Worm (Caenorhabditis elegans): Measurements from ENCODE around the gene nipa-1.

Gene nipa-1

ce11 chrIII:3127074-3127596 is at the start of gene nipa-1:
Gene nipa-1, minus strand, starts transcription at chrIII:3127124.
- TF ChIP-seq tbx-37 (GFP tag; conservative IDR thresholded peaks at IDR 0.05) (no peak), F13C5.2 (tag; optimal IDR thresholded peaks at IDR 0.05) (no peak), aly-1 (tag; optimal IDR thresholded peaks at IDR 0.05) (no peak), ceh-13 (GFP tag; optimal IDR thresholded peaks at IDR 0.05) (no peak), hnd-1 (tag; optimal IDR thresholded peaks at IDR 0.05) (no peak), ceh-36 (tag; optimal IDR thresholded peaks at IDR 0.05) (no peak), flt-1 (GFP tag; IDR thresholded peaks at IDR 0.05) (no peak), ets-7 (tag; optimal IDR thresholded peaks at IDR 0.05) (no peak), tra-4 (tag; optimal IDR thresholded peaks at IDR 0.05) (no peak), hmbx-1 (tag; optimal IDR thresholded peaks at IDR 0.05) (no peak), tbx-11 (GFP tag; IDR thresholded peaks at IDR 0.05) (no peak), pes-1 (GFP tag; IDR thresholded peaks at IDR 0.05) (no peak), B0310.2 (tag; optimal IDR thresholded peaks at IDR 0.05) (no peak), ama-1 (optimal IDR thresholded peaks at IDR 0.05) (no peak)

- TF ChIP-seq ceh-13 (GFP tag; optimal IDR thresholded peaks at IDR 0.05) (peak; percentile 63), B0310.2 (tag; optimal IDR thresholded peaks at IDR 0.05) (peak; percentile 58), tbx-37 (GFP tag; conservative IDR thresholded peaks at IDR 0.05) (peak; percentile 76), scrt-1 (GFP tag; IDR thresholded peaks at IDR 0.05) (peak; percentile 82), hmg-4 (GFP tag; optimal IDR thresholded peaks at IDR 0.05) (peak; percentile 44), sea-1 (GFP tag; conservative IDR thresholded peaks at IDR 0.05) (peak; percentile 80; the same call in 1 of the 2 replicates), pes-1 (GFP tag; IDR thresholded peaks at IDR 0.05) (peak; percentile 82), ama-1 (optimal IDR thresholded peaks at IDR 0.05) (no peak), F13C5.2 (tag; optimal IDR thresholded peaks at IDR 0.05) (peak; percentile 86), hmbx-1 (tag; optimal IDR thresholded peaks at IDR 0.05) (peak; percentile 32), ceh-36 (tag; optimal IDR thresholded peaks at IDR 0.05) (peak; percentile 94), flt-1 (GFP tag; IDR thresholded peaks at IDR 0.05) (peak; percentile 69; the same call in 1 of the 2 replicates), tbx-11 (GFP tag; IDR thresholded peaks at IDR 0.05) (peak; percentile 73), aly-1 (tag; optimal IDR thresholded peaks at IDR 0.05) (peak; percentile 68), ets-7 (tag; optimal IDR thresholded peaks at IDR 0.05) (peak; percentile 56), hnd-1 (tag; optimal IDR thresholded peaks at IDR 0.05) (peak; percentile 64), tra-4 (tag; optimal IDR thresholded peaks at IDR 0.05) (peak; percentile 73)
These were observed 48.1 kb upstream of the nipa-1 start, which contains the start of gene R148.3 for ce11 chrIII:3174985-3175384. Gene R148.3, plus strand, starts transcription at chrIII:3175331.

DNA sequence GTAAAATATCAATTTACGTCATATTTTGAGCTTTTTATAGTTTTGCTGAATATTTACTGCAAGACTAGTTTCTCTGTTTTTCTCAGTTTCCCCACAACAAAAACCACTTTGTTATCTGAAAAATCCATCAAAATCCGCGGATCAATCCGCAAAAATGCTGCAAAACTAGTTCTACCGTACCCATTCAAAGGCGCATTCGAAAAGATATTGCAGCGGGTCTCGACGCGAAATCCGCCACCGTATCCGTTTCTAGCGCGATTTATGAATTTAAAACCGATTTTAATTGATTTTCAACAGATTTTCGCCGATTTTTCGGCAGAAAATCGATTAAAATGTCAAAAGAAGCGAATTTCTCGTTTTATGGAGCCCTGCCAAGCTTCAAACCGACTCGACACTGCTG is 44.5 kb upstream of the nipa-1 start, which contains the start of gene R148.4:
TSS of gene R148.4 (plus strand) at position 211 of the 400 bp plus-strand sequence.
- TF ChIP-seq B0310.2 (tag; optimal IDR thresholded peaks at IDR 0.05), result peak; percentile 35
- TF ChIP-seq scrt-1 (GFP tag; IDR thresholded peaks at IDR 0.05), result no peak
- TF ChIP-seq hmbx-1 (tag; optimal IDR thresholded peaks at IDR 0.05), result no peak
- no peak for TF ChIP-seq pes-1 (GFP tag; IDR thresholded peaks at IDR 0.05)

DNA sequence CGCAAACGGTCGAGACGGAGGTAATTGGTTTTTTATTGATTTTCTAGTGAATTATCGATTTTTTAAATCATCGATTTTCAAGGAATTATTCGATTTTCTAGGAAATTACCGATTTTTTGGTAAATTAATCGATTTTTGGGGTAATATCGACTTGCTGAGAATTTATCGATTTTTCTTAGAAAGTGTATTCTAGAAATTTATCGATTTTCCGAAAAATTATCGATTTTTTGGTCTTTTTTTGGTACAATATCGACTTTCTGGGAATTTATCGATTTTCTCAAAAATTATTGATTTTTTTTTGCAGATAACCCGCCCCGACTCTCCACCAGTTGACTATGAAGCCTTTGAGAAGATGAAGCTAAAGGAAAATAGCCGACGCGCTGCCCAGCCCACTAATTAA is 43.6 kb upstream of the nipa-1 start:
- no peak for TF ChIP-seq tbx-37 (GFP tag; conservative IDR thresholded peaks at IDR 0.05)

DNA sequence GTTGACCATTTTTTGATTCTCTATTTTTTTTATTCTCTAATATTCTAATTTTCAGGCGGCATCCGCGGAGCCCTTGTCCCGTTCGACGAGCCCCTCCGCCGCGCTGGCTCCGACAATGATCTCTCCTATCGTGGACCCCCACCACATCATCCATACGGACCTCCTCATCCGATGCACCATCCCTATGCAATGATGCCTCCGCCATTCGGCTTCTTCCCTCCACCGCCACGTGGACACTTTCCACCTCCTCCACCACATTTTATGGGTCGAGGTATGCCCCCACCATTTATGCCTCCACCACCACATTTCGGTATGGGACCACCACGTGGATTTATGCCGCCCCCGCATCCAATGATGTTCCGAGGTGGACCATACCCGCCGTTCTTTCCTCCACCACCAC is 42.4 kb upstream of the nipa-1 start:
- no peak for TF ChIP-seq tra-4 (tag; optimal IDR thresholded peaks at IDR 0.05)
- no peak for TF ChIP-seq ceh-36 (tag; optimal IDR thresholded peaks at IDR 0.05)
- TF ChIP-seq tbx-11 (GFP tag; IDR thresholded peaks at IDR 0.05), result no peak

ce11 chrIII:3165309-3165708 is 38.4 kb upstream of the nipa-1 start, which contains the start of gene R148.5:
Gene R148.5, plus strand, starts transcription at chrIII:3165639.
- TF ChIP-seq B0310.2 (tag; optimal IDR thresholded peaks at IDR 0.05), result no peak
- no peak for TF ChIP-seq hmbx-1 (tag; optimal IDR thresholded peaks at IDR 0.05)
- no peak for TF ChIP-seq hnd-1 (tag; optimal IDR thresholded peaks at IDR 0.05)
- TF ChIP-seq ceh-13 (GFP tag; optimal IDR thresholded peaks at IDR 0.05), result no peak
- TF ChIP-seq aly-1 (tag; optimal IDR thresholded peaks at IDR 0.05), result no peak
- TF ChIP-seq ets-7 (tag; optimal IDR thresholded peaks at IDR 0.05), result no peak
- no peak for TF ChIP-seq flt-1 (GFP tag; IDR thresholded peaks at IDR 0.05)
- no peak for TF ChIP-seq tbx-37 (GFP tag; conservative IDR thresholded peaks at IDR 0.05)
- no peak for TF ChIP-seq tra-4 (tag; optimal IDR thresholded peaks at IDR 0.05)
- no peak for TF ChIP-seq hmg-4 (GFP tag; optimal IDR thresholded peaks at IDR 0.05)
- TF ChIP-seq tbx-11 (GFP tag; IDR thresholded peaks at IDR 0.05), result no peak
- TF ChIP-seq ceh-36 (tag; optimal IDR thresholded peaks at IDR 0.05), result no peak

DNA sequence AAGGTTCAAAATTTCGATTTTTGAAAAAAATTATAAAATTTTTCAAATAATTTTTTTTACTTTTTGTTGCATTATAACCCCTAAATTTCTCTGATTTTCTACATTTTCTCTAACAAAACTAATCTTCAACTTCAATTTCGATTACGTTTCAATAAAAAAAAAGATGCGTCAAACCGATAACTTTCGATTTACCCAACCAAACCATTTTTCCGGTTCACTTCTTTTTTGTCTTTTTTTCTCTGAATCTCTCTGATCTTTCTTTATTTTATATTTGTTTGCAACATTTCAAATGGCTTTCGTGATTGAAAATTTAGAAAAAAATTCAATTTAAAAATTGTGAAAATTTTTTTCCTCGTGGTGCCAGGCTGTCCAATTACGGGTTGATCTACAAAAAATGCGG is 36.5 kb upstream of the nipa-1 start:
- TF ChIP-seq B0310.2 (tag; optimal IDR thresholded peaks at IDR 0.05) (no peak), scrt-1 (GFP tag; IDR thresholded peaks at IDR 0.05) (no peak), hnd-1 (tag; optimal IDR thresholded peaks at IDR 0.05) (no peak), tbx-37 (GFP tag; conservative IDR thresholded peaks at IDR 0.05) (no peak), ceh-36 (tag; optimal IDR thresholded peaks at IDR 0.05) (no peak), pes-1 (GFP tag; IDR thresholded peaks at IDR 0.05) (no peak), ama-1 (optimal IDR thresholded peaks at IDR 0.05) (no peak), ets-7 (tag; optimal IDR thresholded peaks at IDR 0.05) (no peak), hmbx-1 (tag; optimal IDR thresholded peaks at IDR 0.05) (no peak), flt-1 (GFP tag; IDR thresholded peaks at IDR 0.05) (no peak), ceh-13 (GFP tag; optimal IDR thresholded peaks at IDR 0.05) (no peak), tra-4 (tag; optimal IDR thresholded peaks at IDR 0.05) (no peak), F13C5.2 (tag; optimal IDR thresholded peaks at IDR 0.05) (no peak), aly-1 (tag; optimal IDR thresholded peaks at IDR 0.05) (no peak), sea-1 (GFP tag; conservative IDR thresholded peaks at IDR 0.05) (no peak), hmg-4 (GFP tag; optimal IDR thresholded peaks at IDR 0.05) (no peak), tbx-11 (GFP tag; IDR thresholded peaks at IDR 0.05) (no peak)

DNA sequence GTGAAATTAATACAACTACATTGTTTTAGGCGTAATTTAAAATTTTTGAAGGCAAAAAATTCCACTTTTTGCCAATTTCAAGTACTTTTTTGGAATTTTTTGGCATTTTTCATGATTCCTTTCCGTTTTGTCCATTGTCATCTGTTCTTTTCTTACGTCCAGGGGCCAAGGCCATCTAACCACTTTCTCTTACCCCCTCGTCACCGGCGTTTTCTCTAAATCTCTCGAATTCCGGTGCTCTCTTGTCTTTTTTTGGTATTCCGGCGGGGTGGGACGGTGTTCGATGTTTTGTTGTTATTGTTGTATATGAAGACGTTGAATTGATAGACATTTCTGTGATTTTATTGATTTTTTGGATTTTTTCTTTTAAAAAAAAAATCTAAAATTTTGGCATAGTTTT is 34.7 kb upstream of the nipa-1 start:
- TF ChIP-seq tbx-11 (GFP tag; IDR thresholded peaks at IDR 0.05) (no peak), sea-1 (GFP tag; conservative IDR thresholded peaks at IDR 0.05) (no peak), hmg-4 (GFP tag; optimal IDR thresholded peaks at IDR 0.05) (no peak), pes-1 (GFP tag; IDR thresholded peaks at IDR 0.05) (no peak), F13C5.2 (tag; optimal IDR thresholded peaks at IDR 0.05) (no peak), scrt-1 (GFP tag; IDR thresholded peaks at IDR 0.05) (no peak)

All from whole organism, early embryonic.